Worm (Caenorhabditis elegans): ENCODE data around the gene C05B5.17.

- TF ChIP-seq elt-3 (tag; optimal IDR thresholded peaks at IDR 0.05) (no peak), nhr-6 (tag; optimal IDR thresholded peaks at IDR 0.05) (no peak), mdl-1 (tag; optimal IDR thresholded peaks at IDR 0.05) (no peak), zag-1 (tag; optimal IDR thresholded peaks at IDR 0.05) (no peak), nhr-11 (tag; optimal IDR thresholded peaks at IDR 0.05) (no peak), snpc-4 (tag; optimal IDR thresholded peaks at IDR 0.05) (no peak), ceh-82 (tag; optimal IDR thresholded peaks at IDR 0.05) (no peak)
Observed at ce11 chrIII:10033881-10034280, 34.7 kb upstream of the C05B5.17 start, which contains the start of gene M04D8.8.
